Fruit fly (Drosophila melanogaster) whole organism, prepupa: Measurements from ENCODE around the gene ine.

Experiments used
- Blimp-1 ChIP-seq: fragments of 200-800 bp; sonication (Bioruptor generic); optimal IDR thresholded peaks from 3 replicates; lab custom pipeline; 2017; ENCODE audit warnings: missing biosample characterization, missing genetic modification characterization, mild to moderate bottlenecking, moderate library complexity, missing genetic modification reagents
- dsx ChIP-seq: fragments of 200-800 bp; optimal IDR thresholded peaks from 3 replicates; lab custom pipeline; 2019; ENCODE audit warnings: missing biosample characterization, mild to moderate bottlenecking, missing genetic modification characterization, moderate library complexity; ENCODE audit not compliant: poor library complexity, severe bottlenecking
- eg ChIP-seq: fragments of 200-800 bp; sonication (Bioruptor generic); IDR thresholded peaks from 3 replicates; pipeline ENCODE4 v1.3.6; 2022; ENCODE audit warnings: missing biosample characterization, missing genetic modification characterization

DNA sequence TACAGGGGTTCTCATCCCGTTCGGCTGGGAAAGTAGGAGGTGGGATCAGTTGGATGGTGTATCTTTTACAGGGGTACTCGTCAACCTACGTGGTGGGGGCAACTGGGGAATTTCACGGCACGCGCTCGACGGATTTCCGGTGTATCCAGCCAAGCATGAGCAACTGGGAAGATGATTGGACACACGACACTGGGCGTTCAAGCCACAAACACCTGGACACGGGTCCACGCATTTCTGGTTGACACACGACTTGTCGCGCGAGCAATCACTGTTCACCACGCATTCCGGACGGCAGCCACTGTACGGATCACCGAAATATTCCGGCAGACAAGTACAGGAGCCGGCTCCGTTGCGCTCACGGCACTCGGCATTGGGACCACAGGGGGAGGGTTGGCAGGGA lies 44.5 kb upstream of the ine start:
- no peak for TF ChIP-seq dsx (GFP tag; lab: Kevin White, UChicago)
- TF ChIP-seq Blimp-1 (GFP tag; lab: Kevin White, UChicago), result no peak
- TF ChIP-seq eg (GFP tag; lab: Robert Waterston, UW), result no peak
